Fruit fly (Drosophila melanogaster) whole organism, embryonic: ENCODE measurements around the gene Arc42.

ENCODE experiments used
- ATbp ChIP-seq: fragments of 200-800 bp; sonication (Bioruptor generic); optimal IDR thresholded peaks from 2 replicates; lab custom pipeline; 2017; ENCODE audit warnings: missing biosample characterization, mild to moderate bottlenecking, missing genetic modification characterization, missing genetic modification reagents
- Atf3 ChIP-seq: fragments of 200-800 bp; sonication (Bioruptor generic); optimal IDR thresholded peaks from 3 replicates; lab custom pipeline; 2016; ENCODE audit warnings: missing biosample characterization, missing genetic modification characterization
- BtbVII ChIP-seq: fragments of 200-800 bp; sonication (Bioruptor generic); optimal IDR thresholded peaks from 3 replicates; lab custom pipeline; 2017; ENCODE audit warnings: missing biosample characterization, mild to moderate bottlenecking, missing genetic modification characterization
- C15 ChIP-seq: fragments of 200-800 bp; sonication (Bioruptor generic); IDR thresholded peaks from 3 replicates; pipeline ENCODE4 v1.3.6; 2022; ENCODE audit warnings: missing biosample characterization, missing genetic modification characterization
- CG10366 ChIP-seq: fragments of 200-800 bp; sonication (Bioruptor generic); IDR thresholded peaks from 2 replicates; pipeline ENCODE4 v1.3.6; 2022; ENCODE audit warnings: missing biosample characterization, missing genetic modification characterization
- CG10431 ChIP-seq: fragments of 200-800 bp; sonication (Bioruptor generic); optimal IDR thresholded peaks from 3 replicates; lab custom pipeline; 2018; ENCODE audit warnings: missing biosample characterization, mild to moderate bottlenecking, missing genetic modification characterization
- CG12104 ChIP-seq: fragments of 200-800 bp; sonication (Bioruptor generic); optimal IDR thresholded peaks from 3 replicates; lab custom pipeline; 2016; ENCODE audit warnings: missing biosample characterization, missing genetic modification characterization
- CG12299 ChIP-seq: fragments of 200-800 bp; sonication (Bioruptor generic); optimal IDR thresholded peaks from 2 replicates; lab custom pipeline; 2018; ENCODE audit warnings: missing biosample characterization, mild to moderate bottlenecking, missing genetic modification characterization
- CG13424 ChIP-seq: fragments of 200-800 bp; sonication (Bioruptor generic); optimal IDR thresholded peaks from 2 replicates; lab custom pipeline; 2019; ENCODE audit warnings: missing biosample characterization, mild to moderate bottlenecking, missing genetic modification characterization, moderate library complexity
- CG15011 ChIP-seq: fragments of 200-800 bp; sonication (Bioruptor generic); optimal IDR thresholded peaks from 3 replicates; lab custom pipeline; 2018; ENCODE audit warnings: missing biosample characterization, mild to moderate bottlenecking, missing genetic modification characterization
- CG16813 ChIP-seq: fragments of 200-800 bp; sonication (Bioruptor generic); IDR thresholded peaks from 3 replicates; pipeline ENCODE4 v1.3.6; 2022; ENCODE audit warnings: missing biosample characterization, missing genetic modification characterization; ENCODE audit not compliant: partially characterized antibody
- CG17361 ChIP-seq: fragments of 200-800 bp; sonication (Bioruptor generic); IDR thresholded peaks from 3 replicates; pipeline ENCODE4 v1.3.6; 2022; ENCODE audit warnings: missing biosample characterization, missing genetic modification characterization
- CG17612 ChIP-seq: fragments of 200-800 bp; sonication (Bioruptor generic); IDR thresholded peaks from 2 replicates; pipeline ENCODE4 v1.3.6; 2022; ENCODE audit warnings: missing biosample characterization, missing genetic modification characterization
- CG17912 ChIP-seq: fragments of 200-800 bp; sonication (Bioruptor generic); optimal IDR thresholded peaks from 2 replicates; lab custom pipeline; 2018; ENCODE audit warnings: missing biosample characterization, mild to moderate bottlenecking, missing genetic modification characterization
- CG18011 ChIP-seq: fragments of 200-800 bp; sonication (Bioruptor generic); optimal IDR thresholded peaks from 2 replicates; lab custom pipeline; 2017; ENCODE audit warnings: missing biosample characterization, missing genetic modification characterization, mild to moderate bottlenecking, moderate library complexity, missing genotype
- CG2199 ChIP-seq: fragments of 200-800 bp; sonication (Bioruptor generic); IDR thresholded peaks from 3 replicates; pipeline ENCODE4 v1.3.6; 2022; ENCODE audit warnings: missing biosample characterization, missing genetic modification characterization
- CG2889 ChIP-seq: fragments of 200-800 bp; sonication (Bioruptor generic); IDR thresholded peaks from 3 replicates; pipeline ENCODE4 v1.3.6; 2022; ENCODE audit warnings: missing biosample characterization, missing genetic modification characterization
- CG6813 ChIP-seq: fragments of 200-800 bp; sonication (Bioruptor generic); optimal IDR thresholded peaks from 2 replicates; lab custom pipeline; 2017; ENCODE audit warnings: missing biosample characterization, missing genetic modification characterization, mild to moderate bottlenecking, moderate library complexity, missing genetic modification reagents
- CG7271 ChIP-seq: fragments of 200-800 bp; sonication (Bioruptor generic); optimal IDR thresholded peaks from 2 replicates; lab custom pipeline; 2018; ENCODE audit warnings: missing biosample characterization, mild to moderate bottlenecking, missing genetic modification characterization, moderate library complexity
- CG9437 ChIP-seq: fragments of 200-800 bp; sonication (Bioruptor generic); optimal IDR thresholded peaks from 2 replicates; lab custom pipeline; 2018; ENCODE audit warnings: missing biosample characterization, mild to moderate bottlenecking, missing genetic modification characterization
- CG9817 ChIP-seq: fragments of 200-800 bp; sonication (Bioruptor generic); optimal IDR thresholded peaks from 2 replicates; lab custom pipeline; 2018; ENCODE audit warnings: missing biosample characterization, mild to moderate bottlenecking, missing genetic modification characterization, moderate library complexity
- Dp ChIP-seq: fragments of 200-800 bp; sonication (Bioruptor generic); optimal IDR thresholded peaks from 2 replicates; lab custom pipeline; 2018; ENCODE audit warnings: missing biosample characterization, mild to moderate bottlenecking, missing genetic modification characterization, moderate library complexity
- Ets97D ChIP-seq: fragments of 200-800 bp; sonication (Bioruptor generic); optimal IDR thresholded peaks from 3 replicates; lab custom pipeline; 2016; ENCODE audit warnings: missing biosample characterization, missing genetic modification characterization
- Nf-YA ChIP-seq: fragments of 200-800 bp; sonication (Bioruptor generic); IDR thresholded peaks from 2 replicates; pipeline ENCODE4 v1.3.6; 2022; ENCODE audit warnings: missing biosample characterization, missing genetic modification characterization
- Sox100B ChIP-seq: fragments of 200-800 bp; sonication (Bioruptor generic); optimal IDR thresholded peaks from 3 replicates; lab custom pipeline; 2018; ENCODE audit warnings: missing biosample characterization, mild to moderate bottlenecking, missing genetic modification characterization
- TFAM ChIP-seq: fragments of 200-800 bp; sonication (Bioruptor generic); optimal IDR thresholded peaks from 2 replicates; lab custom pipeline; 2017; ENCODE audit warnings: missing biosample characterization, missing genetic modification characterization, inconsistent platforms
- Tbp ChIP-seq: fragments of >200 bp; optimal IDR thresholded peaks from 2 replicates; lab custom pipeline; 2018; ENCODE audit warnings: missing biosample characterization, missing genetic modification characterization
- crc ChIP-seq: fragments of 200-800 bp; sonication (Bioruptor generic); optimal IDR thresholded peaks from 2 replicates; lab custom pipeline; 2016; ENCODE audit warnings: missing biosample characterization, missing genetic modification characterization
- cwo ChIP-seq: fragments of 200-800 bp; sonication (Bioruptor generic); optimal IDR thresholded peaks from 3 replicates; lab custom pipeline; 2017; ENCODE audit warnings: missing biosample characterization, missing genetic modification characterization, mild to moderate bottlenecking, moderate library complexity, missing genetic modification reagents
- dm ChIP-seq: fragments of 200-800 bp; sonication (Bioruptor generic); optimal IDR thresholded peaks from 3 replicates; lab custom pipeline; 2016; ENCODE audit warnings: missing biosample characterization, missing genetic modification characterization
- insv ChIP-seq, 2 experiments: fragments of 200-800 bp; sonication (Bioruptor generic); optimal IDR thresholded peaks; 3 replicates each; lab custom pipeline; 2016 to 2018; ENCODE audit warnings: missing biosample characterization in 2 of 2, missing genetic modification characterization in 2 of 2
- kah ChIP-seq: fragments of 200-800 bp; sonication (Bioruptor generic); optimal IDR thresholded peaks from 2 replicates; lab custom pipeline; 2018; ENCODE audit warnings: missing biosample characterization, mild to moderate bottlenecking, missing genetic modification characterization
- luna ChIP-seq: fragments of 200-800 bp; sonication (Bioruptor generic); optimal IDR thresholded peaks from 2 replicates; lab custom pipeline; 2016; ENCODE audit warnings: missing biosample characterization, missing genetic modification characterization
- mirr ChIP-seq: fragments of 200-800 bp; sonication (Bioruptor generic); optimal IDR thresholded peaks from 3 replicates; lab custom pipeline; 2018; ENCODE audit warnings: missing biosample characterization, mild to moderate bottlenecking, missing genetic modification characterization
- mld ChIP-seq: fragments of 200-800 bp; sonication (Bioruptor generic); IDR thresholded peaks from 3 replicates; pipeline ENCODE4 v1.3.6; 2022; ENCODE audit warnings: missing biosample characterization, missing genetic modification characterization; ENCODE audit not compliant: partially characterized antibody
- nmo ChIP-seq: fragments of 200-800 bp; sonication (Bioruptor generic); optimal IDR thresholded peaks from 2 replicates; lab custom pipeline; 2018; ENCODE audit warnings: missing biosample characterization, mild to moderate bottlenecking, missing genetic modification characterization, moderate library complexity
- prd ChIP-seq, 3 experiments: fragments of >200 bp in 2 of 3; fragments of 200-800 bp in 1 of 3; sonication (Bioruptor generic) in 1 of 3; optimal IDR thresholded peaks in 2 of 3; IDR thresholded peaks in 1 of 3; 2 replicates in 2 of 3; 3 replicates in 1 of 3; pipeline versions ENCODE4 v1.3.6 to Lab custom; 2017 to 2022; ENCODE audit warnings: missing biosample characterization in 1 of 3, missing genetic modification characterization in 1 of 3
- ranshi ChIP-seq: fragments of 200-800 bp; sonication (Bioruptor generic); IDR thresholded peaks from 2 replicates; pipeline ENCODE4 v1.3.6; 2022; ENCODE audit warnings: missing biosample characterization, missing genetic modification characterization
- repo ChIP-seq: fragments of 200-800 bp; sonication (Bioruptor generic); optimal IDR thresholded peaks from 2 replicates; lab custom pipeline; 2016; ENCODE audit warnings: missing biosample characterization, missing genetic modification characterization
- sens-2 ChIP-seq: fragments of 200-800 bp; sonication (Bioruptor generic); IDR thresholded peaks from 2 replicates; pipeline ENCODE4 v1.3.6; 2022; ENCODE audit warnings: missing biosample characterization, missing genetic modification characterization
- sqz ChIP-seq: fragments of 200-800 bp; sonication (Bioruptor generic); optimal IDR thresholded peaks from 3 replicates; lab custom pipeline; 2018; ENCODE audit warnings: missing biosample characterization, mild to moderate bottlenecking, missing genetic modification characterization
- tap ChIP-seq: fragments of 200-800 bp; optimal IDR thresholded peaks from 3 replicates; lab custom pipeline; 2019; ENCODE audit warnings: missing biosample characterization, mild to moderate bottlenecking, missing genetic modification characterization, moderate library complexity
- trh ChIP-seq: fragments of 200-800 bp; sonication (Bioruptor generic); optimal IDR thresholded peaks from 2 replicates; lab custom pipeline; 2016; ENCODE audit warnings: missing biosample characterization, missing genetic modification characterization
- tx ChIP-seq: fragments of 200-800 bp; sonication (Bioruptor generic); optimal IDR thresholded peaks from 2 replicates; lab custom pipeline; 2016; ENCODE audit warnings: missing biosample characterization, missing genetic modification characterization
- unc-4 ChIP-seq: fragments of 200-800 bp; sonication (Bioruptor generic); IDR thresholded peaks from 2 replicates; pipeline ENCODE4 v1.3.6; 2022; ENCODE audit warnings: missing biosample characterization, missing genetic modification characterization; ENCODE audit not compliant: partially characterized antibody
- unpg ChIP-seq: fragments of 200-800 bp; sonication (Bioruptor generic); optimal IDR thresholded peaks from 3 replicates; lab custom pipeline; 2018; ENCODE audit warnings: missing biosample characterization, mild to moderate bottlenecking, missing genetic modification characterization, moderate library complexity
- usp ChIP-seq: fragments of >200 bp; optimal IDR thresholded peaks from 2 replicates; lab custom pipeline; 2017; ENCODE audit warnings: missing biosample characterization, missing genetic modification characterization
- vnd ChIP-seq: fragments of 200-800 bp; sonication (Bioruptor generic); IDR thresholded peaks from 3 replicates; pipeline ENCODE4 v1.3.6; 2022; ENCODE audit warnings: missing biosample characterization, missing genetic modification characterization; ENCODE audit not compliant: partially characterized antibody

Arc42 gene

dm6 chr3R:19875118-19875887, 2.2 kb upstream of the Arc42 start, which contains the start of gene Mrp5 (continued):
- TF ChIP-seq CG7271 (tag; lab: Kevin White, UChicago) (no peak), tx (GFP tag; lab: Kevin White, UChicago) (no peak), CG12299 (tag; lab: Kevin White, UChicago) (no peak), CG10431 (GFP tag; lab: Kevin White, UChicago) (no peak), luna (GFP tag; lab: Kevin White, UChicago) (no peak), vnd (no peak), sens-2 (GFP tag; lab: Robert Waterston, UW) (0 out of 2 replicates have a peak, but pooled peaks have one; percentile 34), unpg (GFP tag; lab: Kevin White, UChicago) (peak; percentile 39), mirr (peak; percentile 16), CG6813 (GFP tag; lab: Kevin White, UChicago) (peak; percentile 35), CG9437 (GFP tag; lab: Kevin White, UChicago) (no peak), CG12104 (GFP tag; lab: Kevin White, UChicago) (no peak), cwo (GFP tag; lab: Kevin White, UChicago) (no peak), kah (peak; percentile 42), CG2199 (GFP tag; lab: Robert Waterston, UW) (no peak), ATbp (GFP tag; lab: Kevin White, UChicago) (peak; percentile 54), CG10366 (peak; percentile 69), Sox100B (GFP tag; lab: Kevin White, UChicago) (peak; percentile 41), sqz (GFP tag; lab: Kevin White, UChicago) (no peak), Nf-YA (GFP tag; lab: Robert Waterston, UW) (0 out of 2 replicates have a peak, but pooled peaks have one; percentile 37), prd (optimal IDR thresholded peaks at IDR 0.05; lab: Kevin White, UChicago) (no peak), prd (GFP tag; IDR thresholded peaks at IDR 0.05; lab: Robert Waterston, UW) (peak; percentile 74), insv (GFP tag; optimal IDR thresholded peaks at IDR 0.05; lab: Kevin White, UChicago) (no peak), C15 (GFP tag; lab: Robert Waterston, UW) (0 out of 3 replicates have a peak, but pooled peaks have one; percentile 47), ranshi (GFP tag; lab: Robert Waterston, UW) (peak; percentile 48; the same call in 1 of the 2 replicates), CG9817 (tag; lab: Kevin White, UChicago) (peak; percentile 36), CG17912 (GFP tag; lab: Kevin White, UChicago) (no peak), CG15011 (GFP tag; lab: Kevin White, UChicago) (no peak), nmo (GFP tag; lab: Kevin White, UChicago) (peak; percentile 41), CG2889 (GFP tag; lab: Robert Waterston, UW) (no peak), dm (no peak), repo (no peak), usp (GFP tag; lab: Kevin White, UChicago) (no peak), trh (GFP tag; lab: Kevin White, UChicago) (no peak), Tbp (GFP tag; lab: Kevin White, UChicago) (no peak), unc-4 (GFP tag; lab: Robert Waterston, UW) (no peak), Dp (GFP tag; lab: Kevin White, UChicago) (no peak), CG13424 (peak; percentile 26), BtbVII (GFP tag; lab: Kevin White, UChicago) (no peak), Atf3 (GFP tag; lab: Kevin White, UChicago) (no peak), Ets97D (GFP tag; lab: Kevin White, UChicago) (peak; percentile 4), mld (GFP tag; lab: Robert Waterston, UW) (no peak), CG17612 (GFP tag; lab: Robert Waterston, UW) (no peak), tap (tag; lab: Kevin White, UChicago) (no peak), CG18011 (GFP tag; lab: Kevin White, UChicago) (no peak), TFAM (no peak), crc (no peak), CG17361 (GFP tag; lab: Robert Waterston, UW) (peak; percentile 40; the same call in 1 of the 3 replicates), CG16813 (GFP tag; lab: Robert Waterston, UW) (no peak)
